Fruit fly (Drosophila melanogaster): ENCODE results near the gene RhoGAP92B.

Gene RhoGAP92B

dm6 chr3R:19915312-19915711, 10.3 kb downstream of the RhoGAP92B start, which contains the start of the genes Xport-A and Xport-B:
Gene Xport-A, minus strand, starts transcription at chr3R:19915412.
Gene Xport-B, minus strand, starts transcription at chr3R:19915412.
- TF ChIP-seq CG17801 (GFP tag; optimal IDR thresholded peaks at IDR 0.05; ENCODE audit: partially characterized antibody): no peak

dm6 chr3R:19917739-19918138, 12.8 kb downstream of the RhoGAP92B start, which contains the start of gene CG4465:
Gene CG4465, minus strand, starts transcription at chr3R:19917839.
- no peak for TF ChIP-seq CG17801 (GFP tag; optimal IDR thresholded peaks at IDR 0.05; ENCODE audit: partially characterized antibody)

- no peak for TF ChIP-seq CG17801 (GFP tag; optimal IDR thresholded peaks at IDR 0.05; ENCODE audit: partially characterized antibody)
Observed at dm6 chr3R:19918207-19918606, 13.2 kb downstream of the RhoGAP92B start, which contains the start of gene CG4770. Gene CG4770, plus strand, starts transcription at chr3R:19918507.

- TF ChIP-seq CG17801 (GFP tag; optimal IDR thresholded peaks at IDR 0.05; ENCODE audit: partially characterized antibody): peak; percentile 4
Observed at dm6 chr3R:19924331-19924730, 19.4 kb downstream of the RhoGAP92B start.

dm6 chr3R:19925271-19925670, 20.3 kb downstream of the RhoGAP92B start, which contains the start of gene CG4462:
Gene CG4462, minus strand, starts transcription at chr3R:19925371.
- no peak for TF ChIP-seq CG17801 (GFP tag; optimal IDR thresholded peaks at IDR 0.05; ENCODE audit: partially characterized antibody)

dm6 chr3R:19928544-19928943, 23.6 kb downstream of the RhoGAP92B start, which contains the start of gene CG4459:
Gene CG4459, minus strand, starts transcription at chr3R:19928644.
- no peak for TF ChIP-seq CG17801 (GFP tag; optimal IDR thresholded peaks at IDR 0.05; ENCODE audit: partially characterized antibody)

- no peak for TF ChIP-seq CG17801 (GFP tag; optimal IDR thresholded peaks at IDR 0.05; ENCODE audit: partially characterized antibody)
Observed at dm6 chr3R:19930913-19931706, 26.1 kb downstream of the RhoGAP92B start.

dm6 chr3R:19932169-19932568, 27.2 kb downstream of the RhoGAP92B start:
- no peak for TF ChIP-seq CG17801 (GFP tag; optimal IDR thresholded peaks at IDR 0.05; ENCODE audit: partially characterized antibody)

dm6 chr3R:19934840-19935776, 30.1 kb downstream of the RhoGAP92B start, which contains the start of gene mira:
Gene mira, minus strand, starts transcription at chr3R:19935120.
- TF ChIP-seq CG17801 (GFP tag; optimal IDR thresholded peaks at IDR 0.05; ENCODE audit: partially characterized antibody): no peak

dm6 chr3R:19935777-19936125, 30.8 kb downstream of the RhoGAP92B start:
- TF ChIP-seq CG17801 (GFP tag; optimal IDR thresholded peaks at IDR 0.05; ENCODE audit: partially characterized antibody): no peak

dm6 chr3R:19938941-19939587, 34.1 kb downstream of the RhoGAP92B start:
- TF ChIP-seq CG17801 (GFP tag; optimal IDR thresholded peaks at IDR 0.05; ENCODE audit: partially characterized antibody): no peak

dm6 chr3R:19942312-19942711, 37.3 kb downstream of the RhoGAP92B start, which contains the start of gene CG46042:
Gene CG46042, minus strand, starts transcription at chr3R:19942412.
- TF ChIP-seq CG17801 (GFP tag; optimal IDR thresholded peaks at IDR 0.05; ENCODE audit: partially characterized antibody): no peak

dm6 chr3R:19948143-19948542, 43.2 kb downstream of the RhoGAP92B start, which contains the start of gene CG4783:
Gene CG4783, plus strand, starts transcription at chr3R:19948443.
- no peak for TF ChIP-seq CG17801 (GFP tag; optimal IDR thresholded peaks at IDR 0.05; ENCODE audit: partially characterized antibody)

Data from ovary, adult (tissue).